Worm (Caenorhabditis elegans) whole organism, late embryonic: ENCODE data around the gene Y54G2A.38.
A peak's percentile ranks its signal among the peaks of the same experiment; 100 is the strongest.

Experiments
- C08G9.2 ChIP-seq: sonication (generic microtip); optimal IDR thresholded peaks from 2 replicates; lab custom pipeline; 2016; ENCODE audit warnings: mild to moderate bottlenecking, missing genetic modification characterization, moderate library complexity, missing compliant biosample characterization
- F13H6.1 ChIP-seq: sonication (generic microtip); optimal IDR thresholded peaks from 2 replicates; lab custom pipeline; 2016; ENCODE audit warnings: missing genetic modification characterization, missing compliant biosample characterization
- K09A11.1 ChIP-seq: sonication (generic microtip); optimal IDR thresholded peaks from 2 replicates; lab custom pipeline; 2017; ENCODE audit warnings: antibody characterized with exemption, mild to moderate bottlenecking, missing genetic modification characterization, missing compliant biosample characterization; ENCODE audit not compliant: insufficient read depth
- T23F11.4 ChIP-seq: fragments of 200-800 bp; sonication (Bioruptor generic); optimal IDR thresholded peaks from 2 replicates; lab custom pipeline; 2018; ENCODE audit warnings: mild to moderate bottlenecking, missing genetic modification characterization, missing compliant biosample characterization
- ceh-18 ChIP-seq: sonication (generic microtip); optimal IDR thresholded peaks from 2 replicates; lab custom pipeline; 2016; ENCODE audit warnings: missing genetic modification characterization, missing compliant biosample characterization
- ceh-19 ChIP-seq: fragments of 200-800 bp; sonication (Bioruptor generic); optimal IDR thresholded peaks from 2 replicates; lab custom pipeline; 2018; ENCODE audit warnings: mild to moderate bottlenecking, missing genetic modification characterization, missing compliant biosample characterization
- ceh-24 ChIP-seq: sonication (generic microtip); optimal IDR thresholded peaks from 2 replicates; lab custom pipeline; 2016; ENCODE audit warnings: mild to moderate bottlenecking, missing genetic modification characterization, missing compliant biosample characterization
- ceh-45 ChIP-seq: fragments of 200-800 bp; sonication (Bioruptor generic); IDR thresholded peaks from 2 replicates; pipeline ENCODE4 v1.3.6; 2022; ENCODE audit warnings: missing genetic modification reagents, missing genetic modification characterization, missing compliant biosample characterization
- dve-1 ChIP-seq: sonication (generic microtip); optimal IDR thresholded peaks from 2 replicates; lab custom pipeline; 2017; ENCODE audit warnings: antibody characterized with exemption, mild to moderate bottlenecking, missing genetic modification characterization, missing compliant biosample characterization
- elt-2 ChIP-seq: sonication (generic microtip); optimal IDR thresholded peaks from 2 replicates; lab custom pipeline; 2016; ENCODE audit warnings: missing genetic modification reagents, missing genetic modification characterization, missing compliant biosample characterization
- elt-4 ChIP-seq: sonication (generic microtip); optimal IDR thresholded peaks from 2 replicates; lab custom pipeline; 2016; ENCODE audit warnings: missing genetic modification characterization, missing compliant biosample characterization
- ets-4 ChIP-seq: sonication (generic microtip); optimal IDR thresholded peaks from 2 replicates; lab custom pipeline; 2016; ENCODE audit warnings: missing genetic modification characterization, missing compliant biosample characterization
- eyg-1 ChIP-seq: sonication (generic microtip); optimal IDR thresholded peaks from 2 replicates; lab custom pipeline; 2016; ENCODE audit warnings: missing genotype, missing genetic modification characterization, missing compliant biosample characterization
- hlh-30 ChIP-seq: sonication (generic microtip); optimal IDR thresholded peaks from 2 replicates; lab custom pipeline; 2017; ENCODE audit warnings: antibody characterized with exemption, missing genetic modification characterization, missing compliant biosample characterization; ENCODE audit not compliant: insufficient read depth
- hlh-6 ChIP-seq: sonication (generic microtip); optimal IDR thresholded peaks from 2 replicates; lab custom pipeline; 2016; ENCODE audit warnings: missing genotype, missing genetic modification characterization, missing compliant biosample characterization
- hlh-8 ChIP-seq: sonication (generic microtip); optimal IDR thresholded peaks from 2 replicates; lab custom pipeline; 2016; ENCODE audit warnings: missing genotype, missing genetic modification characterization, missing compliant biosample characterization
- mec-3 ChIP-seq: sonication (generic microtip); optimal IDR thresholded peaks from 2 replicates; lab custom pipeline; 2016; ENCODE audit warnings: borderline replicate concordance, missing genetic modification characterization, missing compliant biosample characterization
- nfya-1 ChIP-seq: sonication (generic microtip); optimal IDR thresholded peaks from 2 replicates; lab custom pipeline; 2017; ENCODE audit warnings: missing genetic modification characterization, mild to moderate bottlenecking, missing compliant biosample characterization, antibody characterized with exemption, moderate library complexity
- odd-2 ChIP-seq: sonication (generic microtip); optimal IDR thresholded peaks from 2 replicates; lab custom pipeline; 2017; ENCODE audit warnings: antibody characterized with exemption, mild to moderate bottlenecking, missing genetic modification characterization, missing compliant biosample characterization
- pag-3 ChIP-seq: sonication (generic microtip); optimal IDR thresholded peaks from 2 replicates; lab custom pipeline; 2016; ENCODE audit warnings: missing compliant biosample characterization, missing genetic modification characterization, borderline replicate concordance
- pat-9 ChIP-seq: fragments of 200-800 bp; sonication (Bioruptor generic); optimal IDR thresholded peaks from 2 replicates; lab custom pipeline; 2018; ENCODE audit warnings: mild to moderate bottlenecking, missing genetic modification characterization, moderate library complexity, missing compliant biosample characterization
- pax-1 ChIP-seq: fragments of 150-350 bp; optimal IDR thresholded peaks from 2 replicates; lab custom pipeline; 2014; ENCODE audit warnings: missing biosample characterization, missing genetic modification characterization
- ref-2 ChIP-seq: sonication (generic microtip); optimal IDR thresholded peaks from 2 replicates; lab custom pipeline; 2016; ENCODE audit warnings: missing genetic modification characterization, missing compliant biosample characterization
- sox-4 ChIP-seq: sonication (generic microtip); optimal IDR thresholded peaks from 2 replicates; lab custom pipeline; 2017; ENCODE audit warnings: mild to moderate bottlenecking, missing genetic modification characterization, inconsistent platforms, missing compliant biosample characterization
- syd-9 ChIP-seq: sonication (generic microtip); optimal IDR thresholded peaks from 2 replicates; lab custom pipeline; 2016; ENCODE audit warnings: mild to moderate bottlenecking, missing genetic modification characterization, moderate library complexity, missing compliant biosample characterization
- tbx-7 ChIP-seq: sonication (generic microtip); optimal IDR thresholded peaks from 2 replicates; lab custom pipeline; 2016; ENCODE audit warnings: missing genotype, missing genetic modification characterization, missing compliant biosample characterization
- unc-42 ChIP-seq: sonication (generic microtip); optimal IDR thresholded peaks from 2 replicates; lab custom pipeline; 2016; ENCODE audit warnings: missing genotype, missing genetic modification characterization, missing compliant biosample characterization
- unc-55 ChIP-seq: sonication (generic microtip); optimal IDR thresholded peaks from 2 replicates; lab custom pipeline; 2017; ENCODE audit warnings: missing biosample characterization, missing genetic modification reagents, missing genetic modification characterization

Gene Y54G2A.38

DNA sequence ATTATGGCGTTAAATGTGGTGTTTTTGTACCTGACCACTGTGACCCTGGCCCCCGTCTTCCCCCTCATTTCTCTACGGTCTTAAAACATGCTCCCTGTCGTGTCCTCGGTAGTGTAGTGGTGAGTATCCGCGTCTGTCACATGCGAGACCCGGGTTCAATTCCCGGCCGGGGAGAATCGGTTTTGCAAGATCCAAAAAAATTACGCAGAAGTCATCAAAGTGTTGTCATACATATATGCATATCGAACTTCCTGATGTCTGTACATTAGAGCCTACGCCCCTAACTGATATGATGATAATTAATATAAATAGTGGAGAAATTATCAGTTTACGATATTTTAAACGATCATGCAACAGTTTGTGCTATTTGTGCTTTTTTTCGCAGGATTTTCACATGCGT lies 46.3 kb downstream of the Y54G2A.38 start, which contains the start of gene Y54G2A.45 (continued):
- TF ChIP-seq tbx-7 (tag; lab: Kevin White, UChicago), result peak; percentile 26
- TF ChIP-seq sox-4, result peak; percentile 22
- no peak for TF ChIP-seq unc-42 (tag; lab: Kevin White, UChicago)
- peak; percentile 79 for TF ChIP-seq hlh-30 (tag; lab: Kevin White, UChicago)
- no peak for TF ChIP-seq hlh-6 (tag; lab: Kevin White, UChicago)
- TF ChIP-seq ref-2, result peak; percentile 46
- no peak for TF ChIP-seq ceh-45 (GFP tag; lab: Robert Waterston, UW)
- TF ChIP-seq dve-1 (tag; lab: Kevin White, UChicago), result peak; percentile 75
- peak; percentile 32 for TF ChIP-seq ceh-18
- peak; percentile 17 for TF ChIP-seq T23F11.4 (GFP tag; lab: Kevin White, UChicago)
- TF ChIP-seq K09A11.1, result peak; percentile 5
- TF ChIP-seq hlh-8, result no peak
- TF ChIP-seq ets-4 (tag; lab: Kevin White, UChicago), result no peak

DNA sequence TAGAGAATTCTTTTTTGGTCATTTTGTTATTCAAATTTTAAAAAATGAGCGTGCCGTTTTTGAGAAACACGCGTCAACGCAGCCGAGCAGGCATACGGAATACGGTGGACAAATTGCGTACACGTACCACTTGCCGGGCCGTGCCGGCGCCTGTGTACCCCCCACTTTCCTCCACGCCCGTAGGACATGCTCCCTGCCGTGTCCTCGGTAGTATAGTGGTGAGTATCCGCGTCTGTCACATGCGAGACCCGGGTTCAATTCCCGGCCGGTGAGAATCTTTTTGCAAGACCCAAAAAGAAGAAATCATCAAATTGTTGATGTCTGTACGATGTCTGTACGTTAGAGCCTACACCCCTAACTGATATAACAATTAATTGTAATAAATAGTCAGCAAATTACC lies 48.9 kb downstream of the Y54G2A.38 start:
- TF ChIP-seq F13H6.1 (tag; lab: Kevin White, UChicago), result no peak
- no peak for TF ChIP-seq pat-9
- TF ChIP-seq mec-3, result no peak
- TF ChIP-seq odd-2, result no peak
- TF ChIP-seq ceh-19 (GFP tag; lab: Kevin White, UChicago), result no peak
- no peak for TF ChIP-seq dve-1 (tag; lab: Kevin White, UChicago)
- TF ChIP-seq pax-1 (tag; lab: Kevin White, UChicago), result no peak
- no peak for TF ChIP-seq hlh-8
- TF ChIP-seq elt-2, result no peak
- TF ChIP-seq unc-55, result no peak
- no peak for TF ChIP-seq syd-9 (tag; lab: Kevin White, UChicago)
- no peak for TF ChIP-seq hlh-6 (tag; lab: Kevin White, UChicago)
- no peak for TF ChIP-seq C08G9.2
- no peak for TF ChIP-seq elt-4
- no peak for TF ChIP-seq ceh-24

DNA sequence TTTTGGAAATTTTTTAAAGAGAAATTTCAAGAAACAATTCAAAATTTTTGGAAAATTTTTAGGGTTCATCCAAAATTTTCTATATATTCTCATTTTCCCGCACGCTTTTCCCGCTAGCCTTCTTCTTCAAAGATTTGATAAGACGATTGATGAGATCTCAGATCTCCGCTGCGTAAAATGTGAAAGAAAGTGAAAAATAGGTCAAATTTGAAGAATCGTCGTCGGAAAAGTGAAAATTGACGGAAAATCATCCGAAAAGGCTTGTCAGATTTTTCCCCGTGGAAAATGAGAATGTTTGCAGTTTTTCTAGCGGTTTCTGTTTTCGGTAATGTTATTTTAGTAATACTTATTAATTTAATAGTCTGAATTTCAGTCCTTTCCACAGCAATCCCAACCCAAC lies 49.9 kb downstream of the Y54G2A.38 start, which contains the start of gene Y54G2A.76:
Gene Y54G2A.76 (plus strand): TSS at position 203 of the 400 bp plus-strand sequence.
- TF ChIP-seq eyg-1 (tag; lab: Kevin White, UChicago) (no peak), nfya-1 (tag; lab: Kevin White, UChicago) (no peak), pag-3 (tag; lab: Kevin White, UChicago) (no peak), hlh-30 (tag; lab: Kevin White, UChicago) (no peak)
- TF ChIP-seq, all 69 proteins: peak for 0
